Fruit fly (Drosophila melanogaster) whole organism, embryonic: ENCODE data around the gene APC4.

Experiments
- Abd-B ChIP-seq: fragments of 200-800 bp; sonication (Bioruptor generic); optimal IDR thresholded peaks from 2 replicates; lab custom pipeline; 2018; ENCODE audit warnings: missing biosample characterization, mild to moderate bottlenecking, missing genetic modification characterization, moderate library complexity
- Atf-2 ChIP-seq: fragments of 200-800 bp; sonication (Bioruptor generic); optimal IDR thresholded peaks from 2 replicates; lab custom pipeline; 2016; ENCODE audit warnings: missing biosample characterization, missing genetic modification characterization
- CG1024 ChIP-seq: fragments of 200-800 bp; sonication (Bioruptor generic); IDR thresholded peaks from 2 replicates; pipeline ENCODE4 v1.3.6; 2022; ENCODE audit warnings: missing biosample characterization, missing genetic modification characterization
- CG11085 ChIP-seq: fragments of 200-800 bp; sonication (Bioruptor generic); IDR thresholded peaks from 2 replicates; pipeline ENCODE4 v1.3.6; 2022; ENCODE audit warnings: missing biosample characterization, missing genetic modification characterization
- CG11398 ChIP-seq: fragments of 200-800 bp; sonication (Bioruptor generic); optimal IDR thresholded peaks from 2 replicates; lab custom pipeline; 2016; ENCODE audit warnings: missing biosample characterization, missing genetic modification characterization
- CG11456 ChIP-seq: fragments of 200-800 bp; sonication (Bioruptor generic); IDR thresholded peaks from 3 replicates; pipeline ENCODE4 v1.3.6; 2022; ENCODE audit warnings: missing biosample characterization, missing genetic modification characterization
- CG12769 ChIP-seq: fragments of 200-800 bp; sonication (Bioruptor generic); optimal IDR thresholded peaks from 2 replicates; lab custom pipeline; 2019; ENCODE audit warnings: missing biosample characterization, mild to moderate bottlenecking, missing genetic modification characterization, moderate library complexity
- CG14710 ChIP-seq: fragments of 200-800 bp; sonication (Bioruptor generic); optimal IDR thresholded peaks from 3 replicates; lab custom pipeline; 2019; ENCODE audit warnings: missing biosample characterization, mild to moderate bottlenecking, missing genetic modification characterization, moderate library complexity
- CG15073 ChIP-seq: fragments of 200-800 bp; sonication (Bioruptor generic); optimal IDR thresholded peaks from 2 replicates; lab custom pipeline; 2016; ENCODE audit warnings: missing biosample characterization, missing genetic modification characterization
- CG1529 ChIP-seq: fragments of 200-800 bp; sonication (Bioruptor generic); optimal IDR thresholded peaks from 3 replicates; lab custom pipeline; 2018; ENCODE audit warnings: missing biosample characterization, missing genetic modification characterization
- CG1603 ChIP-seq: fragments of 200-800 bp; sonication (Bioruptor generic); optimal IDR thresholded peaks from 2 replicates; lab custom pipeline; 2019; ENCODE audit warnings: missing biosample characterization, mild to moderate bottlenecking, missing genetic modification characterization, moderate library complexity
- CG17186 ChIP-seq: fragments of 200-800 bp; sonication (Bioruptor generic); optimal IDR thresholded peaks from 3 replicates; lab custom pipeline; 2017; ENCODE audit warnings: missing biosample characterization, missing genetic modification reagents, missing genetic modification characterization
- CG17328 ChIP-seq: fragments of 200-800 bp; sonication (Bioruptor generic); IDR thresholded peaks from 2 replicates; pipeline ENCODE4 v1.3.6; 2022; ENCODE audit warnings: missing biosample characterization, missing genetic modification characterization
- CG17385 ChIP-seq: fragments of 200-800 bp; sonication (Bioruptor generic); optimal IDR thresholded peaks from 3 replicates; lab custom pipeline; 2018; ENCODE audit warnings: missing biosample characterization, mild to moderate bottlenecking, missing genetic modification characterization
- CG17802 ChIP-seq: fragments of 200-800 bp; sonication (Bioruptor generic); optimal IDR thresholded peaks from 2 replicates; lab custom pipeline; 2018; ENCODE audit warnings: missing biosample characterization, mild to moderate bottlenecking, missing genetic modification characterization, moderate library complexity
- CG18262 ChIP-seq: fragments of 200-800 bp; optimal IDR thresholded peaks from 3 replicates; lab custom pipeline; 2019; ENCODE audit warnings: missing biosample characterization, mild to moderate bottlenecking, missing genetic modification characterization, moderate library complexity
- CG1832 ChIP-seq: fragments of 200-800 bp; sonication (Bioruptor generic); optimal IDR thresholded peaks from 2 replicates; lab custom pipeline; 2017; ENCODE audit warnings: missing biosample characterization, mild to moderate bottlenecking, missing genetic modification characterization, inconsistent platforms
- CG2712 ChIP-seq: fragments of 200-800 bp; optimal IDR thresholded peaks from 3 replicates; lab custom pipeline; 2019; ENCODE audit warnings: missing biosample characterization, mild to moderate bottlenecking, missing genetic modification characterization, moderate library complexity
- CG2875 ChIP-seq: fragments of 200-800 bp; sonication (Bioruptor generic); optimal IDR thresholded peaks from 2 replicates; lab custom pipeline; 2017; ENCODE audit warnings: missing biosample characterization, mild to moderate bottlenecking, missing genetic modification characterization, missing genetic modification reagents
- CG31441 ChIP-seq: fragments of 200-800 bp; sonication (Bioruptor generic); IDR thresholded peaks from 2 replicates; pipeline ENCODE4 v1.3.6; 2022; ENCODE audit warnings: missing biosample characterization, missing genetic modification characterization
- CG34376 ChIP-seq: fragments of 200-800 bp; sonication (Bioruptor generic); optimal IDR thresholded peaks from 2 replicates; lab custom pipeline; 2018; ENCODE audit warnings: missing biosample characterization, mild to moderate bottlenecking, missing genetic modification characterization
- CG4707 ChIP-seq: fragments of 200-800 bp; sonication (Bioruptor generic); optimal IDR thresholded peaks from 2 replicates; lab custom pipeline; 2018; ENCODE audit warnings: missing biosample characterization, mild to moderate bottlenecking, missing genetic modification characterization, moderate library complexity
- CG5180 ChIP-seq: fragments of 200-800 bp; sonication (Bioruptor generic); optimal IDR thresholded peaks from 3 replicates; lab custom pipeline; 2017; ENCODE audit warnings: missing biosample characterization, missing genetic modification characterization, mild to moderate bottlenecking, moderate library complexity, missing genetic modification reagents
- CG5245 ChIP-seq: fragments of 200-800 bp; sonication (Bioruptor generic); optimal IDR thresholded peaks from 3 replicates; lab custom pipeline; 2016; ENCODE audit warnings: missing biosample characterization, missing genetic modification characterization
- CG6254 ChIP-seq: fragments of 200-800 bp; sonication (Bioruptor generic); optimal IDR thresholded peaks from 3 replicates; lab custom pipeline; 2017; ENCODE audit warnings: mild to moderate bottlenecking, missing biosample characterization, missing genetic modification reagents, missing genetic modification characterization
- CG6654 ChIP-seq: fragments of 200-800 bp; sonication (Bioruptor generic); optimal IDR thresholded peaks from 2 replicates; lab custom pipeline; 2017; ENCODE audit warnings: missing biosample characterization, mild to moderate bottlenecking, missing genetic modification characterization
- D19B ChIP-seq: fragments of 200-800 bp; sonication (Bioruptor generic); optimal IDR thresholded peaks from 2 replicates; lab custom pipeline; 2017; ENCODE audit warnings: missing biosample characterization, mild to moderate bottlenecking, missing genetic modification characterization
- E2f2 ChIP-seq: fragments of 200-800 bp; sonication (Bioruptor generic); IDR thresholded peaks from 2 replicates; pipeline ENCODE4 v1.3.6; 2022; ENCODE audit warnings: missing biosample characterization, missing genetic modification characterization
- Ets65A ChIP-seq: fragments of 200-800 bp; sonication (Bioruptor generic); peaks from one replicate; lab custom pipeline; 2016; ENCODE audit warnings: missing biosample characterization, missing genetic modification characterization
- HmgZ ChIP-seq: fragments of 200-800 bp; sonication (Bioruptor generic); optimal IDR thresholded peaks from 2 replicates; lab custom pipeline; 2018; ENCODE audit warnings: missing biosample characterization, mild to moderate bottlenecking, missing genetic modification characterization
- NC2β ChIP-seq: fragments of 200-800 bp; sonication (Bioruptor generic); optimal IDR thresholded peaks from 2 replicates; lab custom pipeline; 2016; ENCODE audit warnings: missing biosample characterization, missing genetic modification characterization
- Ssrp ChIP-seq: fragments of 200-800 bp; sonication (Bioruptor generic); optimal IDR thresholded peaks from 2 replicates; lab custom pipeline; 2018; ENCODE audit warnings: missing biosample characterization, mild to moderate bottlenecking, missing genetic modification characterization, moderate library complexity
- Taf1 ChIP-seq: fragments of 200-800 bp; sonication (Bioruptor generic); IDR thresholded peaks from 2 replicates; pipeline ENCODE4 v1.3.6; 2022; ENCODE audit warnings: missing biosample characterization, missing genetic modification characterization
- amos ChIP-seq: fragments of 200-800 bp; sonication (Bioruptor generic); IDR thresholded peaks from 2 replicates; pipeline ENCODE4 v1.3.6; 2022; ENCODE audit warnings: missing biosample characterization, missing genetic modification characterization; ENCODE audit not compliant: partially characterized antibody
- ara ChIP-seq: fragments of 200-800 bp; sonication (Bioruptor generic); IDR thresholded peaks from 2 replicates; pipeline ENCODE4 v1.3.6; 2022; ENCODE audit warnings: missing biosample characterization, missing genetic modification characterization
- caup ChIP-seq: fragments of 200-800 bp; sonication (Bioruptor generic); optimal IDR thresholded peaks from 3 replicates; lab custom pipeline; 2017; ENCODE audit warnings: missing biosample characterization, mild to moderate bottlenecking, missing genetic modification characterization, moderate library complexity; ENCODE audit not compliant: severe bottlenecking
- crol ChIP-seq: fragments of 200-800 bp; sonication (Bioruptor generic); IDR thresholded peaks from 2 replicates; pipeline ENCODE4 v1.3.6; 2022; ENCODE audit warnings: missing biosample characterization, missing genetic modification characterization
- crp ChIP-seq, 2 experiments: fragments of 200-800 bp; sonication (Bioruptor generic); optimal IDR thresholded peaks; 2 replicates in 1 of 2; 3 replicates in 1 of 2; lab custom pipeline; 2017; ENCODE audit warnings: missing biosample characterization in 2 of 2, missing genetic modification characterization in 2 of 2, mild to moderate bottlenecking in 1 of 2, moderate library complexity in 1 of 2
- disco-r ChIP-seq: fragments of 200-800 bp; sonication (Bioruptor generic); optimal IDR thresholded peaks from 2 replicates; lab custom pipeline; 2016; ENCODE audit warnings: missing biosample characterization, missing genetic modification characterization
- ewg ChIP-seq: fragments of 200-800 bp; sonication (Bioruptor generic); optimal IDR thresholded peaks from 3 replicates; lab custom pipeline; 2017; ENCODE audit warnings: mild to moderate bottlenecking, missing biosample characterization, missing genetic modification reagents, missing genetic modification characterization
- exex ChIP-seq: fragments of 200-800 bp; sonication (Bioruptor generic); optimal IDR thresholded peaks from 4 replicates; lab custom pipeline; 2018; ENCODE audit warnings: missing biosample characterization, mild to moderate bottlenecking, missing genetic modification characterization, moderate library complexity
- gcm ChIP-seq: fragments of 200-800 bp; sonication (Bioruptor generic); optimal IDR thresholded peaks from 2 replicates; lab custom pipeline; 2019; ENCODE audit warnings: missing biosample characterization, mild to moderate bottlenecking, missing genetic modification characterization, moderate library complexity
- jing ChIP-seq: fragments of 200-800 bp; sonication (Bioruptor generic); optimal IDR thresholded peaks from 2 replicates; lab custom pipeline; 2018; ENCODE audit warnings: missing biosample characterization, mild to moderate bottlenecking, missing genetic modification characterization
- ken ChIP-seq: fragments of 200-800 bp; sonication (Bioruptor generic); IDR thresholded peaks from 3 replicates; pipeline ENCODE4 v1.3.6; 2022; ENCODE audit warnings: missing biosample characterization, missing genetic modification characterization
- kni ChIP-seq: fragments of 200-800 bp; sonication (Bioruptor generic); optimal IDR thresholded peaks from 3 replicates; lab custom pipeline; 2017; ENCODE audit warnings: mild to moderate bottlenecking, missing biosample characterization, missing genetic modification reagents, missing genetic modification characterization
- lmd ChIP-seq: fragments of 200-800 bp; sonication (Bioruptor generic); IDR thresholded peaks from 2 replicates; pipeline ENCODE4 v1.3.6; 2022; ENCODE audit warnings: missing biosample characterization, missing genetic modification characterization
- lov ChIP-seq, 2 experiments: fragments of 200-800 bp in 1 of 2; fragments of >200 bp in 1 of 2; sonication (Bioruptor generic) in 1 of 2; IDR thresholded peaks in 1 of 2; optimal IDR thresholded peaks in 1 of 2; 2 replicates in 1 of 2; 3 replicates in 1 of 2; pipeline versions ENCODE4 v1.3.6 to Lab custom; 2017 to 2022; ENCODE audit warnings: missing biosample characterization in 1 of 2, missing genetic modification characterization in 1 of 2
- ro ChIP-seq: fragments of 200-800 bp; sonication (Bioruptor generic); IDR thresholded peaks from 2 replicates; pipeline ENCODE4 v1.3.6; 2022; ENCODE audit warnings: missing biosample characterization, missing genetic modification characterization
- run ChIP-seq: fragments of 200-800 bp; sonication (Bioruptor generic); optimal IDR thresholded peaks from 3 replicates; lab custom pipeline; 2018; ENCODE audit warnings: missing biosample characterization, mild to moderate bottlenecking, missing genetic modification characterization
- slou ChIP-seq: fragments of 200-800 bp; sonication (Bioruptor generic); optimal IDR thresholded peaks from 3 replicates; lab custom pipeline; 2016; ENCODE audit warnings: missing biosample characterization, missing genetic modification characterization

The APC4 gene

DNA sequence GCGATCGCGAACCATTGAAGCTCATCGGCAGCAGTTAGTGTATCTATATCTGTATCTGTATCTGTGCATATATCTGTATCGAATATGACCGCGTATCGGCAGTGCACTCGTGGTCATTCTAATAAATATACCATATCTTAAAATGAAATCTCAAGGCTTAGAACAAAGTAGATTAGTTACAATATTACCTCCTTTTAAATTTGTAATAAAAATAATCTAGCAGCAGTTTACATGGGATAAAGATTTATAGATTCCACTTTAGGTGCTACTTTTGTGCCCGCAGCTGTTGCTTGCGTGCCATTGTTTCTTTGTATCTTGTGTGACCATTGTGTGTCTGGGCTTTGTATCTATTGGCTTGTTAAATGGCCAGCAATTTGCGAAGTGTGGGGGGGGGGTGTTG, 22.7 kb upstream of the APC4 start (continued):
- TF ChIP-seq CG17186 (GFP tag; lab: Kevin White, UChicago), result no peak
- no peak for TF ChIP-seq CG15073
- no peak for TF ChIP-seq disco-r (GFP tag; lab: Kevin White, UChicago)
- peak; percentile 56 for TF ChIP-seq CG18262
- TF ChIP-seq slou (GFP tag; lab: Kevin White, UChicago), result no peak
- peak; percentile 43 for TF ChIP-seq CG5180 (GFP tag; lab: Kevin White, UChicago)
- TF ChIP-seq gcm (GFP tag; lab: Kevin White, UChicago), result peak; percentile 79
- TF ChIP-seq amos, result no peak
- peak; percentile 33 for TF ChIP-seq CG5245
- peak; percentile 53; the same call in 2 of the 3 replicates for TF ChIP-seq ken
- peak; percentile 43 for TF ChIP-seq CG14710
- TF ChIP-seq CG11398 (GFP tag; lab: Kevin White, UChicago), result no peak
- peak; percentile 76 for TF ChIP-seq lmd (GFP tag; lab: Robert Waterston, UW)
- TF ChIP-seq lov (optimal IDR thresholded peaks at IDR 0.05; lab: Kevin White, UChicago), result no peak
- TF ChIP-seq lov (GFP tag; IDR thresholded peaks at IDR 0.05; lab: Robert Waterston, UW), result 0 out of 3 replicates have a peak, but pooled peaks have one; percentile 49
- TF ChIP-seq ewg (GFP tag; lab: Kevin White, UChicago), result peak; percentile 65
- TF ChIP-seq D19B (GFP tag; lab: Kevin White, UChicago), result no peak
- TF ChIP-seq Ssrp (tag; lab: Kevin White, UChicago), result peak; percentile 66
- TF ChIP-seq exex (tag; lab: Kevin White, UChicago), result no peak
- peak; percentile 80 for TF ChIP-seq CG17385
- peak; percentile 88 for TF ChIP-seq CG12769 (tag; lab: Kevin White, UChicago)
- TF ChIP-seq crp (GFP tag; optimal IDR thresholded peaks at IDR 0.05; lab: Kevin White, UChicago), result peak in 1 of 2 experiments; percentile 21
- peak; percentile 59 for TF ChIP-seq CG2875 (GFP tag; lab: Kevin White, UChicago)
- peak; percentile 90 for TF ChIP-seq CG1603 (tag; lab: Kevin White, UChicago)
- peak; percentile 71 for TF ChIP-seq CG2712 (tag; lab: Kevin White, UChicago)
- TF ChIP-seq CG4707 (GFP tag; lab: Kevin White, UChicago), result peak; percentile 49
- TF ChIP-seq CG6654 (GFP tag; lab: Kevin White, UChicago), result peak; percentile 23
- peak; percentile 57 for TF ChIP-seq run (tag; lab: Kevin White, UChicago)
- TF ChIP-seq Ets65A (GFP tag; lab: Kevin White, UChicago), result peak; percentile 87
- TF ChIP-seq CG34376 (GFP tag; lab: Kevin White, UChicago), result no peak
- TF ChIP-seq E2f2 (GFP tag; lab: Robert Waterston, UW), result peak; percentile 63; the same call in 1 of the 2 replicates
- TF ChIP-seq kni (GFP tag; lab: Kevin White, UChicago), result no peak
- TF ChIP-seq jing (GFP tag; lab: Kevin White, UChicago), result peak; percentile 40
- no peak for TF ChIP-seq CG1832 (GFP tag; lab: Kevin White, UChicago)
- TF ChIP-seq CG1529 (GFP tag; lab: Kevin White, UChicago), result peak; percentile 68
- TF ChIP-seq Atf-2 (GFP tag; lab: Kevin White, UChicago), result peak; percentile 24
- peak; percentile 81 for TF ChIP-seq CG17328 (GFP tag; lab: Robert Waterston, UW)
- no peak for TF ChIP-seq CG11085 (GFP tag; lab: Robert Waterston, UW)
- peak; percentile 84 for TF ChIP-seq CG31441 (GFP tag; lab: Robert Waterston, UW)
- no peak for TF ChIP-seq ro
- TF ChIP-seq NC2β (GFP tag; lab: Kevin White, UChicago), result peak; percentile 12
- TF ChIP-seq caup (GFP tag; lab: Kevin White, UChicago), result peak; percentile 57
- TF ChIP-seq CG1024, result peak; percentile 65
- no peak for TF ChIP-seq CG11456 (GFP tag; lab: Robert Waterston, UW)
- TF ChIP-seq crol, result no peak
- no peak for TF ChIP-seq Abd-B (GFP tag; lab: Kevin White, UChicago)
- TF ChIP-seq ara (GFP tag; lab: Robert Waterston, UW), result peak; percentile 34; the same call in 1 of the 2 replicates
- no peak for TF ChIP-seq Taf1 (GFP tag; lab: Robert Waterston, UW)
- peak; percentile 46 for TF ChIP-seq CG17802
- peak; percentile 59 for TF ChIP-seq HmgZ
- peak; percentile 53 for TF ChIP-seq CG6254 (GFP tag; lab: Kevin White, UChicago)
